Worm (Caenorhabditis elegans): Measurements from ENCODE around the gene ZK470.1.
"Not testable (repeated sequence)": the region's sequence is repeated elsewhere in the genome, so short reads cannot be mapped to it uniquely, and the experiment has no call there.

The ZK470.1 gene

ce11 chrX:4186656-4187055 is 23.2 kb downstream of the ZK470.1 start, which contains the start of gene mrp-6:
Gene mrp-6 (minus strand): TSS chrX:4186756.
- TF ChIP-seq ztf-29 (GFP tag; IDR thresholded peaks at IDR 0.05), result no peak
- TF ChIP-seq flt-1 (GFP tag; IDR thresholded peaks at IDR 0.05), result no peak
- no peak for TF ChIP-seq klf-2 (GFP tag; conservative IDR thresholded peaks at IDR 0.05)
- TF ChIP-seq med-1 (GFP tag; optimal IDR thresholded peaks at IDR 0.05; ENCODE audit: insufficient read depth), result no peak
- no peak for TF ChIP-seq ref-1 (GFP tag; conservative IDR thresholded peaks at IDR 0.05)
- TF ChIP-seq tab-1 (GFP tag; IDR thresholded peaks at IDR 0.05), result no peak
- no peak for TF ChIP-seq T22C8.4 (GFP tag; IDR thresholded peaks at IDR 0.05)
- no peak for TF ChIP-seq cog-1 (tag; optimal IDR thresholded peaks at IDR 0.05)
- TF ChIP-seq ztf-23 (GFP tag; IDR thresholded peaks at IDR 0.05), result no peak

DNA sequence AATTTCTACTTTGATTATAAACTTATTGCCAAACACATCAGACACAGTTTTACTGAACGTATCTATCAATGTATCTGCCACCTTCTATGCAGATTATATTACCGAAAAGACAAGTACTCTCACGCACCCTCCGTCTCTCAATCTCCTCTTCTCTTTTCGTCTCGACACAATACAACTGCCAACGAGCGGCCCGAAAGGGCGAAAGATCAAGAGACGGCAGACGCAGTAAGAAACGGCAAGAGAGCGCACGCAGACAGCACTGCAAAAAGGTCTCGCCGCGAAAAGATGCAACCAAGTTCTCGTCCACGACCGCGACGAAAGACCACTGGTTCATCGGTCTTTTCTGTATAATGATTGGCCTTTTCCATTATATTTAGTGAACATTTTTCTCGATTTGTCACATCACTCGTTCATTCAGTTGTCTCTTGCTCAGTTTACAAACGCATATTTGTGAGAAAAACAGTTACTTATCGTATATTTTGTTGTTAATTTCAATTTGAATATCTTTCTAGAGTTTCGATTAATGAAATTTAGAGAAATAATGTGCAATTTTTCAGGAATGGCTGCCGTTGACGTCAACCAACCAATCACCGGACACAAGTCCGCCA is 27.1 kb downstream of the ZK470.1 start, which contains the start of gene vha-12:
TSS of gene vha-12 (plus strand) at position 558 of the 608 bp plus-strand sequence.
- TF ChIP-seq klf-2 (GFP tag; conservative IDR thresholded peaks at IDR 0.05) (no peak), ztf-23 (GFP tag; IDR thresholded peaks at IDR 0.05) (no peak), med-1 (GFP tag; optimal IDR thresholded peaks at IDR 0.05; ENCODE audit: insufficient read depth) (no peak), cog-1 (tag; optimal IDR thresholded peaks at IDR 0.05) (peak; percentile 67)

- TF ChIP-seq flt-1 (GFP tag; IDR thresholded peaks at IDR 0.05) (no peak), tab-1 (GFP tag; IDR thresholded peaks at IDR 0.05) (no peak), ztf-29 (GFP tag; IDR thresholded peaks at IDR 0.05) (no peak), cog-1 (tag; optimal IDR thresholded peaks at IDR 0.05) (no peak), ref-1 (GFP tag; conservative IDR thresholded peaks at IDR 0.05) (no peak), med-1 (GFP tag; optimal IDR thresholded peaks at IDR 0.05; ENCODE audit: insufficient read depth) (no peak), T22C8.4 (GFP tag; IDR thresholded peaks at IDR 0.05) (no peak), klf-2 (GFP tag; conservative IDR thresholded peaks at IDR 0.05) (no peak), ztf-23 (GFP tag; IDR thresholded peaks at IDR 0.05) (no peak)
These were observed 28.7 kb downstream of the ZK470.1 start for ce11 chrX:4192235-4192634.

ce11 chrX:4193080-4193479 is 29.6 kb downstream of the ZK470.1 start:
- TF ChIP-seq med-1 (GFP tag; optimal IDR thresholded peaks at IDR 0.05; ENCODE audit: insufficient read depth) (no peak), klf-2 (GFP tag; conservative IDR thresholded peaks at IDR 0.05) (no peak), flt-1 (GFP tag; IDR thresholded peaks at IDR 0.05) (no peak), ztf-29 (GFP tag; IDR thresholded peaks at IDR 0.05) (no peak), cog-1 (tag; optimal IDR thresholded peaks at IDR 0.05) (no peak), ztf-23 (GFP tag; IDR thresholded peaks at IDR 0.05) (no peak), T22C8.4 (GFP tag; IDR thresholded peaks at IDR 0.05) (no peak), tab-1 (GFP tag; IDR thresholded peaks at IDR 0.05) (no peak), ref-1 (GFP tag; conservative IDR thresholded peaks at IDR 0.05) (no peak)

DNA sequence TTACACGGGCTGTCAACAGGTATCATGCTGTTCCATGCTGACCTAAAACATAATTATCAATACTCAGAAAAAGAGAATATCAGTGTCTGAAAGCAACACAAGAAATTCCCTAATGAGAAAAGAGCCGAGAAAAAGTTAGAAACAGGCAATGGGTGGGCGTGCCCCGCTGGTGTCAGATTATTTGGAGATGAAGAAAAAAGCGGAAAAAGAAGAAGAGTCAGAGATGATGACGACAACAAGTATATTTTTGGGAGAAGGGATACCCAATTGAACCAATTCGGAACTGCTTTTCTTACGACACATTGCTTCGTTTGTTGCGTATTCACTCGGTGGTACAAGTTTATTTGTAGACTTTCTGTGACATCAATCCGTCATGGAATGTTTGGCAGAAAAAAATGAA is 32.9 kb downstream of the ZK470.1 start, which contains the start of gene F20B6.4:
TSS of gene F20B6.4 (minus strand) at position 101 of the 400 bp plus-strand sequence.
- no peak for TF ChIP-seq ztf-29 (GFP tag; IDR thresholded peaks at IDR 0.05)
- TF ChIP-seq flt-1 (GFP tag; IDR thresholded peaks at IDR 0.05), result no peak
- TF ChIP-seq med-1 (GFP tag; optimal IDR thresholded peaks at IDR 0.05; ENCODE audit: insufficient read depth), result no peak
- TF ChIP-seq ztf-23 (GFP tag; IDR thresholded peaks at IDR 0.05), result no peak
- no peak for TF ChIP-seq tab-1 (GFP tag; IDR thresholded peaks at IDR 0.05)
- TF ChIP-seq klf-2 (GFP tag; conservative IDR thresholded peaks at IDR 0.05), result no peak
- TF ChIP-seq ref-1 (GFP tag; conservative IDR thresholded peaks at IDR 0.05), result no peak
- no peak for TF ChIP-seq T22C8.4 (GFP tag; IDR thresholded peaks at IDR 0.05)
- TF ChIP-seq cog-1 (tag; optimal IDR thresholded peaks at IDR 0.05), result no peak

DNA sequence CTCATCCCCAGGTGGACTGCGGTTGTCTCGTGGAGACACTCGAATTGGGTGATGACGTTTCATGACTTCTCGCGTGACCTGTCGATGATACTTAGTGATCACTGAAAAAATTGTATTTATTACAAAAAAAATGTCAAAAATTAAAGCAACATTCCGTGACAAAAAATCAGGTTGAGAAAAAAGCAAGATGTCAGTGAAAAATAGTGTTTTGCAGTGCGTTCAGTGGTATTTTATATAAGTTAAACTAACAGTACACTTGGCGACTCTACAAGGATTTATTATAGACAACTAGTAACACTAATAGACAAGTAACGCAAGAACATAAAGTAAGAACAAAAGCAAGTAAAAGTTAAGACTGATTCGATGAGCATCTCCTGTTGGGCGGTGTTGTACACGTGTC is 36.3 kb downstream of the ZK470.1 start, which contains the start of gene F20B6.5:
TSS of gene F20B6.5 (minus strand) at position 101 of the 400 bp plus-strand sequence.
- not testable (repeated sequence) for TF ChIP-seq klf-2 (GFP tag; conservative IDR thresholded peaks at IDR 0.05); tab-1 (GFP tag; IDR thresholded peaks at IDR 0.05); ref-1 (GFP tag; conservative IDR thresholded peaks at IDR 0.05)

DNA sequence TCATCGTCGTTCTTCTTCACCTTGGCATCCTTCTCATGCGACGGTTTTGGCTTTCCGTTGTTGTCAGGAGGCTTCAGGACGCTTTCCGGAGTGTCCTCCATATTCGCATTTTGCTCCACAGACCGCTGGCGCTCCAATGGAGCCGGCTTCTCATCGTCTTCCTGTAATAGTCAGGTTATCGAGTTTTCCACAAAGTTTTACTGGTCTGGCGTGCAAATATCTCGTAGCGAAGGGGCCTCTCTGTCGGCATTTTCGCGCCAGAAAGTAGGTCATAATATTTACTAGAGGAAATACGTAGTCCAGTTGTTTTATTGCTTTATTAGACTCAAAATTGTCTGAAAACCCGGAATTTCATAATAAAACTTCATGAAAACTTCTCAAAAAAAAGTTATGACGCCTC is 38.6 kb downstream of the ZK470.1 start, which contains the start of gene F20B6.6:
TSS of gene F20B6.6 (minus strand) at position 101 of the 400 bp plus-strand sequence.
- not testable (repeated sequence) for TF ChIP-seq T22C8.4 (GFP tag; IDR thresholded peaks at IDR 0.05); med-1 (GFP tag; optimal IDR thresholded peaks at IDR 0.05; ENCODE audit: insufficient read depth); tab-1 (GFP tag; IDR thresholded peaks at IDR 0.05)

DNA sequence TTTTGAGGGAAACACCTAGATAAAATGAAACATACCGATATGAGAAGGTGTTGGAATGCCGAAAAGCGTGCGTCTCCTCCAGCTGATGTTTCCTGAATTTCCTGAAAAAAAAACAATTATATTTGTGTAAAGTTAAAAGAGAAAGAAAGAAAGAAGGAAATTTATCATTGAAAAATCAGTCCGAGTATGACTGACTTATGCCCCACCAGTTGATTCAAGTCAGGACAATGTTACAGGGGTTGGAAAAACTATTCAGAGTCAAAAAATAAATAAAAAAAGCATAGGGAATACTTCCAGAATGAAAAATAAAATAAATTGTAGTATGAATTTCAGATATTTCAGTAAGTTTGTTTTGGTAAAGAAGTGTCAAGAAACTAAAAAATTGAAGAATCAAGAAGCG is 43.9 kb downstream of the ZK470.1 start, which contains the start of gene F20B6.9:
TSS of gene F20B6.9 (minus strand) at position 101 of the 400 bp plus-strand sequence.
- not testable (repeated sequence) for TF ChIP-seq flt-1, ztf-23, ztf-29 (GFP tag; IDR thresholded peaks at IDR 0.05)

DNA sequence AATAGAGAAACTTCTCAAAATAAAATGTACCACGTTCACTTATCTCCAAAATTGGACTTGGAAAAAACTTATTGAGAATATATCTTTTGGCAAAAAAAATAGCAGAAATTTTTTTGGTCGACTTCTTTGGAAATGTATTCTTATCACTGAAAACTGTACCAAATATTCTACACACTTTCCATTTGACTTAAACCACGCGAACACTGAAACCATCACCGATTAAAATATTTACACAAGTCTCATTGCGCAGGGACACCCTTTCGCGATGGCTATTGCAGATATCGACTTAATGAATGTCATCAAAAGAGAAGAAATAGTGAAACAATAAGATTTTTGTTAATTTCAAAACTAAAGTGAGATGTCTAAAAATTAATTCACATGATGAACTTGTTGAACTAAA is 45.0 kb downstream of the ZK470.1 start:
- TF ChIP-seq cog-1 (tag; optimal IDR thresholded peaks at IDR 0.05), result no peak
- no peak for TF ChIP-seq med-1 (GFP tag; optimal IDR thresholded peaks at IDR 0.05; ENCODE audit: insufficient read depth)
- no peak for TF ChIP-seq ztf-23 (GFP tag; IDR thresholded peaks at IDR 0.05)
- TF ChIP-seq ztf-29 (GFP tag; IDR thresholded peaks at IDR 0.05), result no peak
- no peak for TF ChIP-seq T22C8.4 (GFP tag; IDR thresholded peaks at IDR 0.05)
- no peak for TF ChIP-seq klf-2 (GFP tag; conservative IDR thresholded peaks at IDR 0.05)
- no peak for TF ChIP-seq flt-1 (GFP tag; IDR thresholded peaks at IDR 0.05)
- TF ChIP-seq ref-1 (GFP tag; conservative IDR thresholded peaks at IDR 0.05), result no peak
- TF ChIP-seq tab-1 (GFP tag; IDR thresholded peaks at IDR 0.05), result no peak

DNA sequence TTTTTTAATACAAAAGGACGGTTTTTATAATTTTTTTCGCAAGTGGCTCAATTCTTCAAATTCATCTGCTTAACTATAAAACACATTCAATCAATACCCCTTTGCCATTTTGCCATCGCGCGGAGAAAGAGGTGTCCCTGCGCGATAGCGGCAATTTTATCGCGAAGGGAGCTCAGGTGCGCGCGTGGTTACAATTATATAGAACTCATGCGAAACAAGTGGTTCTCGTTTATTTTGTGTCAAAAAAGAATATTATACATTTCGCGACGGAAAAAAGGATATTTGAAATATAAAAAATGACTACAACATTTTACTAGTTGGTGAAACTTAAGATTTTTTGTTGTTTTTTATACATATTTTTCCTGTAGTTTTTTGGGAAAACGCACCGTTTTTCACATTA is 45.6 kb downstream of the ZK470.1 start:
- TF ChIP-seq ref-1 (GFP tag; conservative IDR thresholded peaks at IDR 0.05), result no peak
- TF ChIP-seq ztf-23 (GFP tag; IDR thresholded peaks at IDR 0.05), result peak; percentile 92
- peak; percentile 99 for TF ChIP-seq cog-1 (tag; optimal IDR thresholded peaks at IDR 0.05)
- peak; percentile 76 for TF ChIP-seq klf-2 (GFP tag; conservative IDR thresholded peaks at IDR 0.05)
- TF ChIP-seq T22C8.4 (GFP tag; IDR thresholded peaks at IDR 0.05), result peak; percentile 100
- TF ChIP-seq tab-1 (GFP tag; IDR thresholded peaks at IDR 0.05), result peak; percentile 73; the same call in 1 of the 2 replicates
- TF ChIP-seq med-1 (GFP tag; optimal IDR thresholded peaks at IDR 0.05; ENCODE audit: insufficient read depth), result peak; percentile 76
- peak; percentile 53; the same call in 1 of the 2 replicates for TF ChIP-seq ztf-29 (GFP tag; IDR thresholded peaks at IDR 0.05)
- peak; percentile 91 for TF ChIP-seq flt-1 (GFP tag; IDR thresholded peaks at IDR 0.05)
